Worm (Caenorhabditis elegans) whole organism, L4 larva: ENCODE data around the gene rpoa-49.

Experiments
- nhr-48 ChIP-seq: sonication (generic microtip); optimal IDR thresholded peaks from 2 replicates; lab custom pipeline; 2016; ENCODE audit warnings: mild to moderate bottlenecking, missing genetic modification characterization, missing compliant biosample characterization
- unc-130 ChIP-seq: sonication (generic microtip); optimal IDR thresholded peaks from 2 replicates; lab custom pipeline; 2016; ENCODE audit warnings: missing genetic modification reagents, missing genetic modification characterization, missing compliant biosample characterization
- ztf-11 ChIP-seq: fragments of 150-350 bp; optimal IDR thresholded peaks from 2 replicates; lab custom pipeline; 2014; ENCODE audit warnings: missing biosample characterization, missing genetic modification characterization

Gene rpoa-49

DNA sequence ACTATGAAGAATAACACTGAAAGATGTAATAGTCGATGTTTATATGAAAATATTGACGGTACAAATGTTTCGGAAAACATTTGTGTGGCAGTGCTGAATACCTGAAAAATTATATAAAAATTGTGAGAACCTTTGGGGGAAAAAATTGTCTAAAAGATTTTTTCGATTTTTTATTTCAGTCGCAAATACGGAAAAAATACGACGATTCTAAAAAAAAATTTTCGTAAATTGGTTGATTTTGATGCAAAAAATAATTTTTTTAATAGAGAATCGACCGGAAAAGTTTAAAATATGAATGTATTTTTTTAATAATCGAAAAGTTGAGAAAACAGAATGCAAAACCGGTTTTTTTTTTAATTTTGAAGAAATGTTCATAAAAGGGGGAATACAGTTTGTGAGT is 50.3 kb downstream of the rpoa-49 start, which contains the start of gene C50D2.7:
Gene C50D2.7, minus strand, starts transcription at position 101 of the 400 bp plus-strand sequence.
- TF ChIP-seq nhr-48 (tag; lab: Kevin White, UChicago) (no peak), unc-130 (GFP tag; lab: Kevin White, UChicago) (no peak), ztf-11 (tag; lab: Kevin White, UChicago) (no peak)
